Fruit fly (Drosophila melanogaster) whole organism, embryonic: ENCODE measurements around the gene CG45081.
A peak's percentile ranks its signal among the peaks of the same experiment; 100 is the strongest.

Experiments used
- Awh ChIP-seq: fragments of 200-800 bp; sonication (Bioruptor generic); IDR thresholded peaks from 2 replicates; pipeline ENCODE4, ENCODE4 v1.3.6; 2022; ENCODE audit warnings: missing biosample characterization, missing genetic modification characterization
- BEAF-32 ChIP-seq: fragments of 200-800 bp; sonication (Bioruptor generic); optimal IDR thresholded peaks from 3 replicates; lab custom pipeline; 2017; ENCODE audit warnings: missing biosample characterization, missing genetic modification characterization, mild to moderate bottlenecking, moderate library complexity, missing genetic modification reagents
- Bdp1 ChIP-seq: fragments of 200-800 bp; sonication (Bioruptor generic); optimal IDR thresholded peaks from 3 replicates; lab custom pipeline; 2016; ENCODE audit warnings: missing biosample characterization, missing genetic modification characterization
- CG10147 ChIP-seq: fragments of 200-800 bp; sonication (Bioruptor generic); optimal IDR thresholded peaks from 2 replicates; lab custom pipeline; 2019; ENCODE audit warnings: missing biosample characterization, mild to moderate bottlenecking, missing genetic modification characterization, moderate library complexity
- CG11093 ChIP-seq: fragments of 200-800 bp; sonication (Bioruptor generic); IDR thresholded peaks from 3 replicates; pipeline ENCODE4 v1.3.6; 2022; ENCODE audit warnings: missing biosample characterization, missing genetic modification characterization
- CG11504 ChIP-seq: fragments of 200-800 bp; sonication (Bioruptor generic); optimal IDR thresholded peaks from 3 replicates; lab custom pipeline; 2019; ENCODE audit warnings: missing biosample characterization, mild to moderate bottlenecking, missing genetic modification characterization, moderate library complexity
- CG12071 ChIP-seq: fragments of 200-800 bp; sonication (Bioruptor generic); optimal IDR thresholded peaks from 3 replicates; lab custom pipeline; 2018; ENCODE audit warnings: missing biosample characterization, mild to moderate bottlenecking, missing genetic modification characterization
- CG12219 ChIP-seq: fragments of 200-800 bp; sonication (Bioruptor generic); optimal IDR thresholded peaks from 3 replicates; lab custom pipeline; 2018; ENCODE audit warnings: missing biosample characterization, mild to moderate bottlenecking, missing genetic modification characterization
- CG12299 ChIP-seq: fragments of 200-800 bp; sonication (Bioruptor generic); optimal IDR thresholded peaks from 2 replicates; lab custom pipeline; 2018; ENCODE audit warnings: missing biosample characterization, mild to moderate bottlenecking, missing genetic modification characterization
- CG12659 ChIP-seq: fragments of 200-800 bp; sonication (Bioruptor generic); optimal IDR thresholded peaks from 3 replicates; lab custom pipeline; 2017; ENCODE audit warnings: mild to moderate bottlenecking, missing biosample characterization, missing genetic modification reagents, missing genetic modification characterization
- CG14014 ChIP-seq: fragments of 200-800 bp; sonication (Bioruptor generic); IDR thresholded peaks from 2 replicates; pipeline ENCODE4 v1.3.6; 2022; ENCODE audit warnings: missing biosample characterization, missing genetic modification characterization
- CG1602 ChIP-seq: fragments of 200-800 bp; sonication (Bioruptor generic); optimal IDR thresholded peaks from 3 replicates; lab custom pipeline; 2016; ENCODE audit warnings: missing biosample characterization, missing genetic modification characterization
- CG17186 ChIP-seq: fragments of 200-800 bp; sonication (Bioruptor generic); optimal IDR thresholded peaks from 3 replicates; lab custom pipeline; 2017; ENCODE audit warnings: missing biosample characterization, missing genetic modification reagents, missing genetic modification characterization
- CG1832 ChIP-seq: fragments of 200-800 bp; sonication (Bioruptor generic); optimal IDR thresholded peaks from 2 replicates; lab custom pipeline; 2017; ENCODE audit warnings: missing biosample characterization, mild to moderate bottlenecking, missing genetic modification characterization, inconsistent platforms
- CG32532 ChIP-seq: fragments of 200-800 bp; sonication (Bioruptor generic); IDR thresholded peaks from 2 replicates; pipeline ENCODE4 v1.3.6; 2022; ENCODE audit warnings: missing biosample characterization, missing genetic modification characterization
- CG34376 ChIP-seq: fragments of 200-800 bp; sonication (Bioruptor generic); optimal IDR thresholded peaks from 2 replicates; lab custom pipeline; 2018; ENCODE audit warnings: missing biosample characterization, mild to moderate bottlenecking, missing genetic modification characterization
- CG43689 ChIP-seq: fragments of 200-800 bp; sonication (Bioruptor generic); IDR thresholded peaks from 2 replicates; pipeline ENCODE4 v1.3.6; 2022; ENCODE audit warnings: missing biosample characterization, missing genetic modification characterization
- CG4617 ChIP-seq: fragments of 200-800 bp; sonication (Bioruptor generic); optimal IDR thresholded peaks from 3 replicates; lab custom pipeline; 2016; ENCODE audit warnings: missing biosample characterization, missing genetic modification characterization, borderline replicate concordance
- CG5953 ChIP-seq: fragments of 200-800 bp; sonication (Bioruptor generic); IDR thresholded peaks from 2 replicates; pipeline ENCODE4 v1.3.6; 2022; ENCODE audit warnings: missing biosample characterization, missing genetic modification characterization
- CG6254 ChIP-seq: fragments of 200-800 bp; sonication (Bioruptor generic); optimal IDR thresholded peaks from 3 replicates; lab custom pipeline; 2017; ENCODE audit warnings: mild to moderate bottlenecking, missing biosample characterization, missing genetic modification reagents, missing genetic modification characterization
- CG6654 ChIP-seq: fragments of 200-800 bp; sonication (Bioruptor generic); optimal IDR thresholded peaks from 2 replicates; lab custom pipeline; 2017; ENCODE audit warnings: missing biosample characterization, mild to moderate bottlenecking, missing genetic modification characterization
- CG6791 ChIP-seq: fragments of 200-800 bp; sonication (Bioruptor generic); IDR thresholded peaks from 3 replicates; pipeline ENCODE4 v1.3.6; 2022; ENCODE audit warnings: missing biosample characterization, missing genetic modification characterization; ENCODE audit not compliant: partially characterized antibody
- CG8944 ChIP-seq: fragments of 200-800 bp; sonication (Bioruptor generic); optimal IDR thresholded peaks from 3 replicates; lab custom pipeline; 2016; ENCODE audit warnings: missing biosample characterization, missing genetic modification characterization
- CTCF ChIP-seq: fragments of 200-800 bp; sonication (Bioruptor generic); optimal IDR thresholded peaks from 2 replicates; lab custom pipeline; 2017; ENCODE audit warnings: missing biosample characterization, mild to moderate bottlenecking, missing genetic modification characterization, moderate library complexity
- Hr78 ChIP-seq, 2 experiments: fragments of 200-800 bp in 1 of 2; fragments of >200 bp in 1 of 2; sonication (Bioruptor generic) in 1 of 2; optimal IDR thresholded peaks; 2 replicates each; lab custom pipeline; 2017 to 2019; ENCODE audit warnings: missing biosample characterization in 2 of 2, missing genetic modification characterization in 2 of 2, mild to moderate bottlenecking in 1 of 2, moderate library complexity in 1 of 2
- Hsf ChIP-seq: fragments of 200-800 bp; sonication (Bioruptor generic); optimal IDR thresholded peaks from 3 replicates; lab custom pipeline; 2016; ENCODE audit warnings: missing biosample characterization, missing genetic modification characterization
- Myb ChIP-seq: fragments of 200-800 bp; sonication (Bioruptor generic); optimal IDR thresholded peaks from 2 replicates; lab custom pipeline; 2016; ENCODE audit warnings: missing biosample characterization, missing genetic modification characterization
- NfI ChIP-seq: fragments of 200-800 bp; sonication (Bioruptor generic); optimal IDR thresholded peaks from 3 replicates; lab custom pipeline; 2018; ENCODE audit warnings: missing biosample characterization, mild to moderate bottlenecking, missing genetic modification characterization, moderate library complexity
- Sin3A ChIP-seq: fragments of >200 bp; optimal IDR thresholded peaks from 2 replicates; lab custom pipeline; 2018
- Spps ChIP-seq: fragments of 200-800 bp; sonication (Bioruptor generic); optimal IDR thresholded peaks from 2 replicates; lab custom pipeline; 2018; ENCODE audit warnings: missing biosample characterization, mild to moderate bottlenecking, missing genetic modification characterization
- Xbp1 ChIP-seq: fragments of 200-800 bp; sonication (Bioruptor generic); optimal IDR thresholded peaks from 3 replicates; lab custom pipeline; 2016; ENCODE audit warnings: missing biosample characterization, mild to moderate bottlenecking, missing genetic modification characterization
- YL-1 ChIP-seq: fragments of 200-800 bp; sonication (Bioruptor generic); optimal IDR thresholded peaks from 3 replicates; lab custom pipeline; 2017; ENCODE audit warnings: missing biosample characterization, mild to moderate bottlenecking, missing genetic modification characterization
- ap ChIP-seq: fragments of 200-800 bp; sonication (Bioruptor generic); IDR thresholded peaks from 2 replicates; pipeline ENCODE4 v1.3.6; 2022; ENCODE audit warnings: missing biosample characterization, missing genetic modification characterization
- ara ChIP-seq: fragments of 200-800 bp; sonication (Bioruptor generic); IDR thresholded peaks from 2 replicates; pipeline ENCODE4 v1.3.6; 2022; ENCODE audit warnings: missing biosample characterization, missing genetic modification characterization
- bcd ChIP-seq: fragments of 200-800 bp; sonication (Bioruptor generic); optimal IDR thresholded peaks from 2 replicates; lab custom pipeline; 2017; ENCODE audit warnings: missing biosample characterization, mild to moderate bottlenecking, missing genetic modification characterization
- ci ChIP-seq: fragments of 200-800 bp; sonication (Bioruptor generic); IDR thresholded peaks from 3 replicates; pipeline ENCODE4 v1.3.6; 2022; ENCODE audit warnings: missing biosample characterization, missing genetic modification characterization
- dpn ChIP-seq, 2 experiments: fragments of 200-800 bp; sonication (Bioruptor generic); optimal IDR thresholded peaks; 3 replicates each; lab custom pipeline; 2016; ENCODE audit warnings: missing biosample characterization in 2 of 2, missing genetic modification characterization in 2 of 2
- ewg ChIP-seq: fragments of 200-800 bp; sonication (Bioruptor generic); optimal IDR thresholded peaks from 3 replicates; lab custom pipeline; 2017; ENCODE audit warnings: mild to moderate bottlenecking, missing biosample characterization, missing genetic modification reagents, missing genetic modification characterization
- grn ChIP-seq: fragments of 200-800 bp; sonication (Bioruptor generic); optimal IDR thresholded peaks from 3 replicates; lab custom pipeline; 2017; ENCODE audit warnings: missing biosample characterization, missing genetic modification characterization
- gsb-n ChIP-seq: fragments of 200-800 bp; sonication (Bioruptor generic); optimal IDR thresholded peaks from 3 replicates; lab custom pipeline; 2018; ENCODE audit warnings: missing biosample characterization, mild to moderate bottlenecking, missing genetic modification characterization
- ham ChIP-seq: fragments of 200-800 bp; sonication (Bioruptor generic); IDR thresholded peaks from 2 replicates; pipeline ENCODE4 v1.3.6; 2022; ENCODE audit warnings: missing biosample characterization, missing genetic modification characterization
- lov ChIP-seq, 2 experiments: fragments of 200-800 bp in 1 of 2; fragments of >200 bp in 1 of 2; sonication (Bioruptor generic) in 1 of 2; IDR thresholded peaks in 1 of 2; optimal IDR thresholded peaks in 1 of 2; 2 replicates in 1 of 2; 3 replicates in 1 of 2; pipeline versions ENCODE4 v1.3.6 to Lab custom; 2017 to 2022; ENCODE audit warnings: missing biosample characterization in 1 of 2, missing genetic modification characterization in 1 of 2
- phol ChIP-seq: fragments of 200-800 bp; sonication (Bioruptor generic); optimal IDR thresholded peaks from 3 replicates; lab custom pipeline; 2018; ENCODE audit warnings: missing biosample characterization, mild to moderate bottlenecking, missing genetic modification characterization, moderate library complexity
- schlank ChIP-seq: fragments of 200-800 bp; sonication (Bioruptor generic); optimal IDR thresholded peaks from 2 replicates; lab custom pipeline; 2018; ENCODE audit warnings: missing biosample characterization, mild to moderate bottlenecking, missing genetic modification characterization
- seq ChIP-seq: fragments of 200-800 bp; sonication (Bioruptor generic); IDR thresholded peaks from 2 replicates; pipeline ENCODE4 v1.3.6; 2022; ENCODE audit warnings: missing biosample characterization, missing genetic modification characterization
- sqz ChIP-seq: fragments of 200-800 bp; sonication (Bioruptor generic); optimal IDR thresholded peaks from 3 replicates; lab custom pipeline; 2018; ENCODE audit warnings: missing biosample characterization, mild to moderate bottlenecking, missing genetic modification characterization
- ttk ChIP-seq: fragments of 200-800 bp; sonication (Bioruptor generic); IDR thresholded peaks from 2 replicates; pipeline ENCODE4 v2.1.2; 2022; ENCODE audit warnings: missing biosample characterization, missing genetic modification characterization
- vvl ChIP-seq: fragments of 200-800 bp; sonication (Bioruptor generic); IDR thresholded peaks from 2 replicates; pipeline ENCODE4 v1.3.6; 2022; ENCODE audit warnings: missing biosample characterization, missing genetic modification characterization
- zen2 ChIP-seq: fragments of 200-800 bp; sonication (Bioruptor generic); IDR thresholded peaks from 3 replicates; pipeline ENCODE4 v1.3.6; 2022; ENCODE audit warnings: missing biosample characterization, missing genetic modification characterization; ENCODE audit not compliant: partially characterized antibody

Gene CG45081

dm6 chr3L:19292440-19293175 is 26.7 kb downstream of the CG45081 start, which contains the start of gene Gbs-76A (continued):
- TF ChIP-seq CG11093 (GFP tag; lab: Robert Waterston, UW) (0 out of 3 replicates have a peak, but pooled peaks have one; percentile 57), CG32532 (peak; percentile 77), ap (GFP tag; lab: Robert Waterston, UW) (peak; percentile 49; the same call in 1 of the 2 replicates), NfI (GFP tag; lab: Kevin White, UChicago) (peak; percentile 79), sqz (peak; percentile 58), ara (peak; percentile 73; the same call in 1 of the 2 replicates), CG1832 (GFP tag; lab: Kevin White, UChicago) (no peak), Sin3A (lab: Kevin White, UChicago) (no peak), zen2 (no peak), CG14014 (GFP tag; lab: Robert Waterston, UW) (peak; percentile 79; the same call in 1 of the 2 replicates), BEAF-32 (GFP tag; lab: Kevin White, UChicago) (no peak), CG10147 (peak; percentile 87), schlank (peak; percentile 18), CG12659 (GFP tag; lab: Kevin White, UChicago) (peak; percentile 87), bcd (GFP tag; lab: Kevin White, UChicago) (peak; percentile 68), CG4617 (peak; percentile 4), Bdp1 (GFP tag; lab: Kevin White, UChicago) (no peak), lov (optimal IDR thresholded peaks at IDR 0.05; lab: Kevin White, UChicago) (no peak), lov (GFP tag; IDR thresholded peaks at IDR 0.05; lab: Robert Waterston, UW) (0 out of 3 replicates have a peak, but pooled peaks have one; percentile 27), ewg (peak; percentile 65), ham (GFP tag; lab: Robert Waterston, UW) (no peak), Awh (GFP tag; lab: Robert Waterston, UW) (no peak), CG43689 (GFP tag; lab: Robert Waterston, UW) (no peak), CG12219 (GFP tag; lab: Kevin White, UChicago) (peak; percentile 60), CG6791 (no peak), CG5953 (GFP tag; lab: Robert Waterston, UW) (peak; percentile 33; the same call in 1 of the 2 replicates), grn (no peak), ci (GFP tag; lab: Robert Waterston, UW) (peak; percentile 80), CTCF (peak; percentile 19), Hr78 (GFP tag; optimal IDR thresholded peaks at IDR 0.05; lab: Kevin White, UChicago) (peak in 1 of 2 experiments; percentile 64), CG6654 (GFP tag; lab: Kevin White, UChicago) (peak; percentile 51), dpn (GFP tag; optimal IDR thresholded peaks at IDR 0.05; lab: Kevin White, UChicago) (peak in 1 of 2 experiments; percentile 56), CG12071 (GFP tag; lab: Kevin White, UChicago) (no peak), vvl (GFP tag; lab: Robert Waterston, UW) (peak; percentile 75), gsb-n (peak; percentile 71), CG17186 (GFP tag; lab: Kevin White, UChicago) (no peak), CG8944 (GFP tag; lab: Kevin White, UChicago) (no peak), CG12299 (tag; lab: Kevin White, UChicago) (peak; percentile 74), Xbp1 (GFP tag; lab: Kevin White, UChicago) (peak; percentile 58), CG34376 (GFP tag; lab: Kevin White, UChicago) (peak; percentile 51), CG6254 (peak; percentile 79), Spps (tag; lab: Kevin White, UChicago) (no peak), seq (peak; percentile 76), phol (peak; percentile 88), CG1602 (GFP tag; lab: Kevin White, UChicago) (peak; percentile 60), ttk (GFP tag; lab: Robert Waterston, UW) (peak; percentile 27; the same call in 1 of the 2 replicates), CG11504 (peak; percentile 88), Hsf (GFP tag; lab: Kevin White, UChicago) (peak; percentile 21), Myb (GFP tag; lab: Kevin White, UChicago) (no peak), YL-1 (GFP tag; lab: Kevin White, UChicago) (peak; percentile 34)
